Fruit fly (Drosophila melanogaster): ENCODE measurements around the gene RpS5a.
A peak's percentile ranks its signal among the peaks of the same experiment; 100 is the strongest.

Gene RpS5a

dm6 chrX:17147983-17148637 lies at the start of gene RpS5a (continued):
- TF ChIP-seq fd102C (GFP tag; optimal IDR thresholded peaks at IDR 0.05) (peak; percentile 71), Sry-δ (GFP tag; optimal IDR thresholded peaks at IDR 0.05) (peak; percentile 77), CTCF (GFP tag; optimal IDR thresholded peaks at IDR 0.05) (peak; percentile 53), CG13287 (GFP tag; IDR thresholded peaks at IDR 0.05; ENCODE audit: partially characterized antibody) (peak; percentile 79), Doc2 (GFP tag; IDR thresholded peaks at IDR 0.05) (no peak), CG1024 (GFP tag; IDR thresholded peaks at IDR 0.05) (peak; percentile 75), mld (GFP tag; IDR thresholded peaks at IDR 0.05; ENCODE audit: partially characterized antibody) (0 out of 3 replicates have a peak, but pooled peaks have one; percentile 43), sug (tag; optimal IDR thresholded peaks at IDR 0.05) (peak; percentile 81), CG7372 (GFP tag; IDR thresholded peaks at IDR 0.05) (peak; percentile 73), Hr78 (GFP tag; optimal IDR thresholded peaks at IDR 0.05) (no peak), CG4282 (GFP tag; optimal IDR thresholded peaks at IDR 0.05) (peak; percentile 75), CG10209 (GFP tag; optimal IDR thresholded peaks at IDR 0.05) (peak; percentile 88), gce (GFP tag; IDR thresholded peaks at IDR 0.05) (peak; percentile 68; the same call in 2 of the 3 replicates), gt (GFP tag; IDR thresholded peaks at IDR 0.05) (peak; percentile 62; the same call in 1 of the 2 replicates), CG8281 (tag; optimal IDR thresholded peaks at IDR 0.05) (no peak), CG11695 (GFP tag; IDR thresholded peaks at IDR 0.05) (peak; percentile 45; the same call in 1 of the 3 replicates), hkb (optimal IDR thresholded peaks at IDR 0.05) (no peak), hkb (GFP tag; IDR thresholded peaks at IDR 0.05) (peak; percentile 71), CG15696 (tag; optimal IDR thresholded peaks at IDR 0.05) (peak; percentile 28), Hr51 (GFP tag; optimal IDR thresholded peaks at IDR 0.05) (peak; percentile 59 to 65), Atf6 (GFP tag; IDR thresholded peaks at IDR 0.05) (peak; percentile 64), zen (tag; optimal IDR thresholded peaks at IDR 0.05) (peak; percentile 72), fd64A (GFP tag; optimal IDR thresholded peaks at IDR 0.05) (peak; percentile 83), Camta (GFP tag; optimal IDR thresholded peaks at IDR 0.05) (peak; percentile 87), fu2 (GFP tag; optimal IDR thresholded peaks at IDR 0.05) (peak; percentile 75), CG1647 (GFP tag; optimal IDR thresholded peaks at IDR 0.05) (peak; percentile 54), ranshi (GFP tag; IDR thresholded peaks at IDR 0.05) (peak; percentile 77; the same call in 1 of the 2 replicates), CG3726 (GFP tag; IDR thresholded peaks at IDR 0.05) (no peak), CG15011 (GFP tag; optimal IDR thresholded peaks at IDR 0.05) (peak; percentile 86), insv (GFP tag; optimal IDR thresholded peaks at IDR 0.05) (peak in 1 of 2 experiments; percentile 53), CG34376 (GFP tag; optimal IDR thresholded peaks at IDR 0.05) (peak; percentile 92), Dbx (GFP tag; IDR thresholded peaks at IDR 0.05) (peak; percentile 86), Eip74EF (GFP tag; optimal IDR thresholded peaks at IDR 0.05) (peak in 1 of 2 experiments; percentile 34), CG32767 (GFP tag; IDR thresholded peaks at IDR 0.05) (peak; percentile 52; the same call in 1 of the 2 replicates), phol (tag; optimal IDR thresholded peaks at IDR 0.05) (peak; percentile 90), Dref (GFP tag; IDR thresholded peaks at IDR 0.05) (peak; percentile 59), sim (GFP tag; IDR thresholded peaks at IDR 0.05) (no peak), shn (GFP tag; optimal IDR thresholded peaks at IDR 0.05) (peak; percentile 81), Meics (GFP tag; optimal IDR thresholded peaks at IDR 0.05) (peak; percentile 90), kay (GFP tag; optimal IDR thresholded peaks at IDR 0.05) (peak; percentile 13), CG31365 (tag; optimal IDR thresholded peaks at IDR 0.05) (peak; percentile 60), CG2129 (GFP tag; IDR thresholded peaks at IDR 0.05; ENCODE audit: partially characterized antibody) (peak; percentile 62), MESR4 (GFP tag; optimal IDR thresholded peaks at IDR 0.05) (peak; percentile 94), trem (tag; optimal IDR thresholded peaks at IDR 0.05) (peak; percentile 50), CG17568 (GFP tag; optimal IDR thresholded peaks at IDR 0.05) (peak; percentile 62), her (GFP tag; optimal IDR thresholded peaks at IDR 0.05) (peak; percentile 87), mirr (GFP tag; optimal IDR thresholded peaks at IDR 0.05) (peak; percentile 89), Pdp1 (GFP tag; optimal IDR thresholded peaks at IDR 0.05) (peak; percentile 70 to 74), CG4820 (GFP tag; optimal IDR thresholded peaks at IDR 0.05) (peak; percentile 66)

Data from whole organism, embryonic.